Worm (Caenorhabditis elegans): Measurements from ENCODE around the gene mam-3.

Gene mam-3

DNA sequence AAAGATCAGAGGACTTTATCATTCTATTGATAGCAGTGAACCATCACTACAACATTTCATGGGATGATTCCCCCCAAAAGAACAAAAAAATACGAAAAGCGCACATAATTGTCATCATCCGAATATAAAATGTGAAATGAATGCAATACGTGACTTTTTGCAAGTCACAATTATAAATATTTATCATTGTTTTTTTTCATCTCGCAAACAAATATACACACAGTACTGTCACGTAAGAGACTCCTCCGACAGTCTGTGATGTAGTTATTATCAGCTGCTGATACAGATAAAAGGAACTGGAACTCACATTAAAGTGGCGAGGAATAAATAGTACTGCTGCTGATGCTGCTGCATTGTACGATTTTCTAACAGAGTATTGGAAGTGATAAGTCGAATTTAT, 48.8 kb downstream of the mam-3 start (continued):
- no peak for TF ChIP-seq egl-27 (tag; optimal IDR thresholded peaks at IDR 0.05)
- TF ChIP-seq spr-1 (tag; optimal IDR thresholded peaks at IDR 0.05): no peak
- TF ChIP-seq zag-1 (tag; optimal IDR thresholded peaks at IDR 0.05): no peak
- no peak for TF ChIP-seq T20F7.1 (GFP tag; optimal IDR thresholded peaks at IDR 0.05)
- no peak for TF ChIP-seq ceh-20 (GFP tag; IDR thresholded peaks at IDR 0.05)
- TF ChIP-seq arid-1 (GFP tag; conservative IDR thresholded peaks at IDR 0.05): no peak
- TF ChIP-seq dmd-6 (GFP tag; IDR thresholded peaks at IDR 0.05): peak; percentile 60
- TF ChIP-seq aha-1 (tag): peak; percentile 100
- no peak for TF ChIP-seq mxl-3 (GFP tag; optimal IDR thresholded peaks at IDR 0.05)
- no peak for TF ChIP-seq lin-39 (tag; optimal IDR thresholded peaks at IDR 0.05)
- TF ChIP-seq ama-1 (optimal IDR thresholded peaks at IDR 0.05): no peak
- no peak for TF ChIP-seq skn-1 (tag; optimal IDR thresholded peaks at IDR 0.05)
- TF ChIP-seq D1046.2 (GFP tag; IDR thresholded peaks at IDR 0.05): no peak
- TF ChIP-seq daf-8 (GFP tag; IDR thresholded peaks at IDR 0.05): no peak
- no peak for TF ChIP-seq mes-2 (tag; optimal IDR thresholded peaks at IDR 0.05; ENCODE audit: poor library complexity, severe bottlenecking)
- no peak for TF ChIP-seq F49E8.2 (tag; optimal IDR thresholded peaks at IDR 0.05; ENCODE audit: borderline replicate concordance)
- TF ChIP-seq ceh-62 (tag; optimal IDR thresholded peaks at IDR 0.05): no peak
- TF ChIP-seq unc-130 (GFP tag; optimal IDR thresholded peaks at IDR 0.05): no peak
- TF ChIP-seq lin-1 (GFP tag; IDR thresholded peaks at IDR 0.05): no peak
- TF ChIP-seq mdl-1 (tag; optimal IDR thresholded peaks at IDR 0.05): peak in 1 of 2 experiments; percentile 32
- TF ChIP-seq nhr-102 (tag; optimal IDR thresholded peaks at IDR 0.05): peak; percentile 35
- no peak for TF ChIP-seq spr-3 (GFP tag; optimal IDR thresholded peaks at IDR 0.05)
- no peak for TF ChIP-seq F44E2.7 (GFP tag; IDR thresholded peaks at IDR 0.05)
- no peak for TF ChIP-seq F26F4.8 (GFP tag; conservative IDR thresholded peaks at IDR 0.05)
- TF ChIP-seq hlh-30 (tag; optimal IDR thresholded peaks at IDR 0.05; ENCODE audit: insufficient read depth): peak; percentile 64
- no peak for TF ChIP-seq unc-62 (GFP tag; optimal IDR thresholded peaks at IDR 0.05 in 1 of 2)
- TF ChIP-seq unc-62 (tag; optimal IDR thresholded peaks at IDR 0.05): no peak
- no peak for TF ChIP-seq mep-1 (tag; optimal IDR thresholded peaks at IDR 0.05)
- peak; percentile 59; the same call in 1 of the 2 replicates for TF ChIP-seq mxl-2 (GFP tag; conservative IDR thresholded peaks at IDR 0.05)
- peak; percentile 61 for TF ChIP-seq nhr-48 (tag; optimal IDR thresholded peaks at IDR 0.05)

DNA sequence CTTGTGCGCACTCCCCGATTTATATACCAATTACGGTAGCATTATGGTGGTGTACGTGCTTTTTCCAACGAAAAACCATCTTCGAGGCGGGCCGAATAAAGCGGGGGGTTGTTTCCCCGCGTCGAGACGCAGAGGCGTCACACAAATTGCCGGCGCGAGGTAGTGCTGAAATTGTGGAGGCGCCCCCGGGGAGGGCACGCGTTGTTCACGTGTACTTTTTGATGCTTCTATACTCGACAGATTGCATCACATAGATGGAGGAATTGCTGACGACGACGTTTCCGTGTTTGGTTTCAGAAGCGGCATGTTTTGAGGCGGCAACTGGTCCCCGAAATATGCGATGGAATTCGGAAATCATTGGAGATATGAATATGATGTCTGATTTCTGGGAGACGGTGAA, 49.9 kb downstream of the mam-3 start:
- TF ChIP-seq daf-16 (GFP tag; optimal IDR thresholded peaks at IDR 0.05) (no peak), daf-16 (tag; optimal IDR thresholded peaks at IDR 0.05) (peak; percentile 73), php-3 (GFP tag; IDR thresholded peaks at IDR 0.05) (peak; percentile 68), dve-1 (tag; optimal IDR thresholded peaks at IDR 0.05; ENCODE audit: insufficient read depth) (peak; percentile 95), nhr-28 (tag; optimal IDR thresholded peaks at IDR 0.05) (peak; percentile 76), hmg-1.1 (GFP tag; IDR thresholded peaks at IDR 0.05) (peak; percentile 90), snpc-1.2 (GFP tag; IDR thresholded peaks at IDR 0.05) (no peak), nhr-42 (GFP tag; IDR thresholded peaks at IDR 0.05) (peak; percentile 56; the same call in 1 of the 2 replicates), zip-2 (tag; optimal IDR thresholded peaks at IDR 0.05) (no peak), duxl-1 (tag; optimal IDR thresholded peaks at IDR 0.05; ENCODE audit: poor library complexity) (no peak), ces-1 (GFP tag; optimal IDR thresholded peaks at IDR 0.05) (no peak), F49E8.2 (tag; optimal IDR thresholded peaks at IDR 0.05; ENCODE audit: borderline replicate concordance) (no peak), T20F7.1 (GFP tag; optimal IDR thresholded peaks at IDR 0.05) (no peak), nhr-237 (tag; optimal IDR thresholded peaks at IDR 0.05) (no peak), egl-43 (GFP tag; IDR thresholded peaks at IDR 0.05) (peak; percentile 72), nhr-48 (tag; optimal IDR thresholded peaks at IDR 0.05) (peak; percentile 95), spr-3 (GFP tag; optimal IDR thresholded peaks at IDR 0.05) (peak; percentile 6), zfp-2 (tag; optimal IDR thresholded peaks at IDR 0.05) (peak; percentile 21), lin-15B (tag; optimal IDR thresholded peaks at IDR 0.05) (no peak), lin-29 (GFP tag; IDR thresholded peaks at IDR 0.05) (peak; percentile 16; the same call in 1 of the 2 replicates), R02D3.7 (tag; optimal IDR thresholded peaks at IDR 0.05) (no peak), nhr-10 (tag; optimal IDR thresholded peaks at IDR 0.05) (no peak), sdz-12 (GFP tag; optimal IDR thresholded peaks at IDR 0.05) (no peak), gei-8 (GFP tag; optimal IDR thresholded peaks at IDR 0.05) (peak; percentile 69), nhr-11 (tag; optimal IDR thresholded peaks at IDR 0.05) (peak; percentile 84), nhr-102 (tag; optimal IDR thresholded peaks at IDR 0.05) (peak; percentile 65), Y48G9A.11 (GFP tag; IDR thresholded peaks at IDR 0.05) (no peak), lir-3 (tag; optimal IDR thresholded peaks at IDR 0.05) (no peak)
